Fruit fly (Drosophila melanogaster): ENCODE measurements around the gene GstZ1.

dm6 chr3R:9491065-9491567 lies 34.8 kb upstream of the GstZ1 start:
- TF ChIP-seq Abd-B (GFP tag; optimal IDR thresholded peaks at IDR 0.05) (no peak), psq (GFP tag; optimal IDR thresholded peaks at IDR 0.05) (no peak)

Data from whole organism, wandering third instar larva.